Fruit fly (Drosophila melanogaster) whole organism, embryonic: ENCODE data around the gene CG15365.

Experiments
- Adf1 ChIP-seq: fragments of 200-800 bp; sonication (Bioruptor generic); IDR thresholded peaks from 2 replicates; pipeline ENCODE4 v1.3.6; 2022; ENCODE audit warnings: missing biosample characterization, missing genetic modification characterization
- Asciz ChIP-seq: fragments of 200-800 bp; sonication (Bioruptor generic); optimal IDR thresholded peaks from 2 replicates; lab custom pipeline; 2017; ENCODE audit warnings: missing biosample characterization, mild to moderate bottlenecking, missing genetic modification characterization, missing genetic modification reagents
- CG10462 ChIP-seq: fragments of 200-800 bp; sonication (Bioruptor generic); optimal IDR thresholded peaks from 2 replicates; lab custom pipeline; 2016; ENCODE audit warnings: missing biosample characterization, missing genetic modification characterization
- CG11696 ChIP-seq: fragments of 200-800 bp; sonication (Bioruptor generic); IDR thresholded peaks from 2 replicates; pipeline ENCODE4 v1.3.6; 2022; ENCODE audit warnings: missing biosample characterization, missing genetic modification characterization
- CG1603 ChIP-seq: fragments of 200-800 bp; sonication (Bioruptor generic); optimal IDR thresholded peaks from 2 replicates; lab custom pipeline; 2019; ENCODE audit warnings: missing biosample characterization, mild to moderate bottlenecking, missing genetic modification characterization, moderate library complexity
- CG16779 ChIP-seq: fragments of 200-800 bp; sonication (Bioruptor generic); IDR thresholded peaks from 2 replicates; pipeline ENCODE4 v1.3.6; 2022; ENCODE audit warnings: missing biosample characterization, missing genetic modification characterization
- CG18476 ChIP-seq: fragments of 200-800 bp; sonication (Bioruptor generic); optimal IDR thresholded peaks from 2 replicates; lab custom pipeline; 2016; ENCODE audit warnings: missing biosample characterization, mild to moderate bottlenecking, missing genetic modification characterization
- CG2199 ChIP-seq: fragments of 200-800 bp; sonication (Bioruptor generic); IDR thresholded peaks from 3 replicates; pipeline ENCODE4 v1.3.6; 2022; ENCODE audit warnings: missing biosample characterization, missing genetic modification characterization
- CG31365 ChIP-seq: fragments of 200-800 bp; sonication (Bioruptor generic); optimal IDR thresholded peaks from 2 replicates; lab custom pipeline; 2018; ENCODE audit warnings: missing biosample characterization, mild to moderate bottlenecking, missing genetic modification characterization
- CG31441 ChIP-seq: fragments of 200-800 bp; sonication (Bioruptor generic); IDR thresholded peaks from 2 replicates; pipeline ENCODE4 v1.3.6; 2022; ENCODE audit warnings: missing biosample characterization, missing genetic modification characterization
- CG32532 ChIP-seq: fragments of 200-800 bp; sonication (Bioruptor generic); IDR thresholded peaks from 2 replicates; pipeline ENCODE4 v1.3.6; 2022; ENCODE audit warnings: missing biosample characterization, missing genetic modification characterization
- CG32772 ChIP-seq: fragments of 200-800 bp; sonication (Bioruptor generic); IDR thresholded peaks from 2 replicates; pipeline ENCODE4 v1.3.6; 2022; ENCODE audit warnings: missing biosample characterization, missing genetic modification characterization
- CG3847 ChIP-seq: fragments of 200-800 bp; sonication (Bioruptor generic); IDR thresholded peaks from 2 replicates; pipeline ENCODE4 v1.3.6; 2022; ENCODE audit warnings: missing biosample characterization, missing genetic modification characterization
- CG4360 ChIP-seq: fragments of 200-800 bp; sonication (Bioruptor generic); IDR thresholded peaks from 2 replicates; pipeline ENCODE4 v1.3.6; 2022; ENCODE audit warnings: missing biosample characterization, missing genetic modification characterization
- CG5953 ChIP-seq: fragments of 200-800 bp; sonication (Bioruptor generic); IDR thresholded peaks from 2 replicates; pipeline ENCODE4 v1.3.6; 2022; ENCODE audit warnings: missing biosample characterization, missing genetic modification characterization
- CG6791 ChIP-seq: fragments of 200-800 bp; sonication (Bioruptor generic); IDR thresholded peaks from 3 replicates; pipeline ENCODE4 v1.3.6; 2022; ENCODE audit warnings: missing biosample characterization, missing genetic modification characterization; ENCODE audit not compliant: partially characterized antibody
- CG6813 ChIP-seq: fragments of 200-800 bp; sonication (Bioruptor generic); optimal IDR thresholded peaks from 2 replicates; lab custom pipeline; 2017; ENCODE audit warnings: missing biosample characterization, missing genetic modification characterization, mild to moderate bottlenecking, moderate library complexity, missing genetic modification reagents
- CG8281 ChIP-seq: fragments of 200-800 bp; sonication (Bioruptor generic); optimal IDR thresholded peaks from 2 replicates; lab custom pipeline; 2018; ENCODE audit warnings: missing biosample characterization, mild to moderate bottlenecking, missing genetic modification characterization, moderate library complexity
- Drgx ChIP-seq: fragments of 200-800 bp; sonication (Bioruptor generic); IDR thresholded peaks from 2 replicates; pipeline ENCODE4 v1.3.6; 2022; ENCODE audit warnings: missing biosample characterization, missing genetic modification characterization
- E2f1 ChIP-seq: fragments of 200-800 bp; sonication (Bioruptor generic); IDR thresholded peaks from 2 replicates; pipeline ENCODE4 v1.3.6; 2022; ENCODE audit warnings: missing biosample characterization, missing genetic modification characterization
- Hey ChIP-seq: fragments of 200-800 bp; sonication (Bioruptor generic); optimal IDR thresholded peaks from 3 replicates; lab custom pipeline; 2018; ENCODE audit warnings: missing biosample characterization, mild to moderate bottlenecking, missing genetic modification characterization
- Hmx ChIP-seq: fragments of 200-800 bp; sonication (Bioruptor generic); optimal IDR thresholded peaks from 2 replicates; lab custom pipeline; 2016; ENCODE audit warnings: missing biosample characterization, missing genetic modification characterization
- Hr3 ChIP-seq: fragments of 200-800 bp; sonication (Bioruptor generic); optimal IDR thresholded peaks from 3 replicates; lab custom pipeline; 2016; ENCODE audit warnings: missing biosample characterization, missing genetic modification characterization
- Max ChIP-seq: fragments of 200-800 bp; sonication (Bioruptor generic); optimal IDR thresholded peaks from 2 replicates; lab custom pipeline; 2016; ENCODE audit warnings: missing biosample characterization, mild to moderate bottlenecking, missing genetic modification characterization
- NC2α ChIP-seq: fragments of 200-800 bp; sonication (Bioruptor generic); optimal IDR thresholded peaks from 2 replicates; lab custom pipeline; 2016; ENCODE audit warnings: missing biosample characterization, missing genetic modification characterization
- Nf-YB ChIP-seq: fragments of 200-800 bp; sonication (Bioruptor generic); optimal IDR thresholded peaks from 3 replicates; lab custom pipeline; 2019; ENCODE audit warnings: missing biosample characterization, mild to moderate bottlenecking, missing genetic modification characterization, moderate library complexity
- Oli ChIP-seq: fragments of 200-800 bp; sonication (Bioruptor generic); optimal IDR thresholded peaks from 2 replicates; lab custom pipeline; 2018; ENCODE audit warnings: missing biosample characterization, mild to moderate bottlenecking, missing genetic modification characterization, moderate library complexity
- Spps ChIP-seq: fragments of 200-800 bp; sonication (Bioruptor generic); optimal IDR thresholded peaks from 2 replicates; lab custom pipeline; 2018; ENCODE audit warnings: missing biosample characterization, mild to moderate bottlenecking, missing genetic modification characterization
- Xbp1 ChIP-seq: fragments of 200-800 bp; sonication (Bioruptor generic); optimal IDR thresholded peaks from 3 replicates; lab custom pipeline; 2016; ENCODE audit warnings: missing biosample characterization, mild to moderate bottlenecking, missing genetic modification characterization
- abd-A ChIP-seq: fragments of 200-800 bp; sonication (Bioruptor generic); optimal IDR thresholded peaks from 3 replicates; lab custom pipeline; 2019; ENCODE audit warnings: missing biosample characterization, mild to moderate bottlenecking, missing genetic modification characterization, moderate library complexity
- ap ChIP-seq: fragments of 200-800 bp; sonication (Bioruptor generic); IDR thresholded peaks from 2 replicates; pipeline ENCODE4 v1.3.6; 2022; ENCODE audit warnings: missing biosample characterization, missing genetic modification characterization
- az2 ChIP-seq: fragments of 200-800 bp; sonication (Bioruptor generic); optimal IDR thresholded peaks from 3 replicates; lab custom pipeline; 2016; ENCODE audit warnings: missing biosample characterization, missing genetic modification characterization
- bbx ChIP-seq: fragments of 200-800 bp; sonication (Bioruptor generic); IDR thresholded peaks from 2 replicates; pipeline ENCODE4 v1.3.6; 2022; ENCODE audit warnings: missing biosample characterization, missing genetic modification characterization; ENCODE audit not compliant: partially characterized antibody
- bsh ChIP-seq, 2 experiments: fragments of 200-800 bp; sonication (Bioruptor generic); optimal IDR thresholded peaks; 2 replicates each; lab custom pipeline; 2017 to 2018; ENCODE audit warnings: mild to moderate bottlenecking in 2 of 2, missing biosample characterization in 2 of 2, missing genetic modification characterization in 2 of 2, moderate library complexity in 1 of 2
- cad ChIP-seq: fragments of >200 bp; optimal IDR thresholded peaks from 2 replicates; lab custom pipeline; 2017; ENCODE audit warnings: missing biosample characterization, missing genetic modification characterization
- ci ChIP-seq: fragments of 200-800 bp; sonication (Bioruptor generic); IDR thresholded peaks from 3 replicates; pipeline ENCODE4 v1.3.6; 2022; ENCODE audit warnings: missing biosample characterization, missing genetic modification characterization
- crp ChIP-seq, 2 experiments: fragments of 200-800 bp; sonication (Bioruptor generic); optimal IDR thresholded peaks; 2 replicates in 1 of 2; 3 replicates in 1 of 2; lab custom pipeline; 2017; ENCODE audit warnings: missing biosample characterization in 2 of 2, missing genetic modification characterization in 2 of 2, mild to moderate bottlenecking in 1 of 2, moderate library complexity in 1 of 2
- dm ChIP-seq: fragments of 200-800 bp; sonication (Bioruptor generic); optimal IDR thresholded peaks from 3 replicates; lab custom pipeline; 2016; ENCODE audit warnings: missing biosample characterization, missing genetic modification characterization
- dysf ChIP-seq: fragments of 200-800 bp; sonication (Bioruptor generic); IDR thresholded peaks from 3 replicates; pipeline ENCODE4 v1.3.6; 2022; ENCODE audit warnings: missing biosample characterization, missing genetic modification characterization
- gce ChIP-seq: fragments of 200-800 bp; sonication (Bioruptor generic); IDR thresholded peaks from 3 replicates; pipeline ENCODE4 v1.3.6; 2022; ENCODE audit warnings: missing biosample characterization, missing genetic modification characterization
- ind ChIP-seq: fragments of 200-800 bp; sonication (Bioruptor generic); optimal IDR thresholded peaks from 3 replicates; lab custom pipeline; 2016; ENCODE audit warnings: missing biosample characterization, missing genetic modification characterization
- insv ChIP-seq, 2 experiments: fragments of 200-800 bp; sonication (Bioruptor generic); optimal IDR thresholded peaks; 3 replicates each; lab custom pipeline; 2016 to 2018; ENCODE audit warnings: missing biosample characterization in 2 of 2, missing genetic modification characterization in 2 of 2
- lilli ChIP-seq: fragments of 200-800 bp; sonication (Bioruptor generic); optimal IDR thresholded peaks from 3 replicates; lab custom pipeline; 2016; ENCODE audit warnings: missing biosample characterization, missing genetic modification characterization
- p53 ChIP-seq: fragments of 200-800 bp; sonication (Bioruptor generic); optimal IDR thresholded peaks from 2 replicates; lab custom pipeline; 2016; ENCODE audit warnings: missing biosample characterization, missing genetic modification characterization
- pho ChIP-seq: fragments of 200-800 bp; sonication (Bioruptor generic); optimal IDR thresholded peaks from 2 replicates; lab custom pipeline; 2016; ENCODE audit warnings: missing biosample characterization, missing genetic modification characterization
- salm ChIP-seq: fragments of 200-800 bp; sonication (Bioruptor generic); optimal IDR thresholded peaks from 2 replicates; lab custom pipeline; 2018; ENCODE audit warnings: missing biosample characterization, mild to moderate bottlenecking, missing genetic modification characterization
- sc ChIP-seq, 3 experiments: fragments of >200 bp in 2 of 3; fragments of 200-800 bp in 1 of 3; sonication (Bioruptor generic) in 1 of 3; optimal IDR thresholded peaks; 2 replicates in 2 of 3; 3 replicates in 1 of 3; lab custom pipeline; 2017; ENCODE audit warnings: mild to moderate bottlenecking in 1 of 3, missing biosample characterization in 1 of 3, missing genetic modification characterization in 1 of 3, missing genetic modification reagents in 1 of 3
- ssp ChIP-seq: fragments of 200-800 bp; sonication (Bioruptor generic); IDR thresholded peaks from 2 replicates; pipeline ENCODE4 v1.3.6; 2022; ENCODE audit warnings: missing biosample characterization, missing genetic modification characterization
- stc ChIP-seq: fragments of 200-800 bp; sonication (Bioruptor generic); IDR thresholded peaks from 2 replicates; pipeline ENCODE4 v1.3.6; 2022; ENCODE audit warnings: missing biosample characterization, missing genetic modification characterization
- tio ChIP-seq: fragments of 200-800 bp; sonication (Bioruptor generic); optimal IDR thresholded peaks from 2 replicates; lab custom pipeline; 2017; ENCODE audit warnings: missing biosample characterization, missing genetic modification characterization, inconsistent platforms
- trem ChIP-seq: fragments of 200-800 bp; optimal IDR thresholded peaks from 3 replicates; lab custom pipeline; 2019; ENCODE audit warnings: missing biosample characterization, mild to moderate bottlenecking, missing genetic modification characterization, moderate library complexity

Gene CG15365

dm6 chrX:9068822-9069221 is 1.0 kb upstream of the CG15365 start (continued):
- no peak for TF ChIP-seq CG6813 (GFP tag; lab: Kevin White, UChicago)
- no peak for TF ChIP-seq Hey
- TF ChIP-seq CG6791 (GFP tag; lab: Robert Waterston, UW) = no peak
- no peak for TF ChIP-seq CG10462 (GFP tag; lab: Kevin White, UChicago)
- peak; percentile 77 for TF ChIP-seq Drgx
- no peak for TF ChIP-seq bbx (GFP tag; lab: Robert Waterston, UW)
- TF ChIP-seq dysf (GFP tag; lab: Robert Waterston, UW) = peak; percentile 43; the same call in 2 of the 3 replicates
- peak; percentile 40 for TF ChIP-seq CG1603 (tag; lab: Kevin White, UChicago)
- no peak for TF ChIP-seq trem (tag; lab: Kevin White, UChicago)
- TF ChIP-seq insv (GFP tag; optimal IDR thresholded peaks at IDR 0.05; lab: Kevin White, UChicago) = no peak
- no peak for TF ChIP-seq cad (GFP tag; lab: Kevin White, UChicago)
- TF ChIP-seq Max (GFP tag; lab: Kevin White, UChicago) = no peak
- TF ChIP-seq p53 (GFP tag; lab: Kevin White, UChicago) = no peak
- TF ChIP-seq pho (GFP tag; lab: Kevin White, UChicago) = no peak
- TF ChIP-seq abd-A (tag; lab: Kevin White, UChicago) = no peak
- TF ChIP-seq Oli (tag; lab: Kevin White, UChicago) = no peak
- no peak for TF ChIP-seq Hr3 (GFP tag; lab: Kevin White, UChicago)
- TF ChIP-seq bsh (GFP tag; optimal IDR thresholded peaks at IDR 0.05; lab: Kevin White, UChicago) = peak in 1 of 2 experiments; percentile 34
- no peak for TF ChIP-seq CG5953 (GFP tag; lab: Robert Waterston, UW)
- TF ChIP-seq CG32532 (GFP tag; lab: Robert Waterston, UW) = peak; percentile 38; the same call in 1 of the 2 replicates
- TF ChIP-seq gce (GFP tag; lab: Robert Waterston, UW) = no peak
- TF ChIP-seq CG3847 (GFP tag; lab: Robert Waterston, UW) = no peak
- TF ChIP-seq Spps (tag; lab: Kevin White, UChicago) = no peak
- TF ChIP-seq CG2199 = no peak
- TF ChIP-seq az2 (GFP tag; lab: Kevin White, UChicago) = no peak
- TF ChIP-seq E2f1 (GFP tag; lab: Robert Waterston, UW) = peak; percentile 34; the same call in 1 of the 2 replicates
- no peak for TF ChIP-seq CG4360 (GFP tag; lab: Robert Waterston, UW)
- no peak for TF ChIP-seq CG32772 (GFP tag; lab: Robert Waterston, UW)
- TF ChIP-seq Nf-YB = no peak
- no peak for TF ChIP-seq ssp (GFP tag; lab: Robert Waterston, UW)
- TF ChIP-seq ind (GFP tag; lab: Kevin White, UChicago) = no peak
- no peak for TF ChIP-seq stc (GFP tag; lab: Robert Waterston, UW)
- TF ChIP-seq salm (tag; lab: Kevin White, UChicago) = no peak
- no peak for TF ChIP-seq CG31365
- TF ChIP-seq CG11696 (GFP tag; lab: Robert Waterston, UW) = no peak
- TF ChIP-seq crp (GFP tag; optimal IDR thresholded peaks at IDR 0.05; lab: Kevin White, UChicago) = no peak
- TF ChIP-seq dm (GFP tag; lab: Kevin White, UChicago) = no peak
- no peak for TF ChIP-seq tio (GFP tag; lab: Kevin White, UChicago)
- no peak for TF ChIP-seq CG18476
- TF ChIP-seq NC2α (GFP tag; lab: Kevin White, UChicago) = no peak
- TF ChIP-seq sc (optimal IDR thresholded peaks at IDR 0.05; lab: Kevin White, UChicago) = no peak
- no peak for TF ChIP-seq sc (GFP tag; optimal IDR thresholded peaks at IDR 0.05; lab: Kevin White, UChicago)
- TF ChIP-seq Adf1 (GFP tag; lab: Robert Waterston, UW) = no peak
- no peak for TF ChIP-seq CG31441 (GFP tag; lab: Robert Waterston, UW)
- peak; percentile 7 for TF ChIP-seq lilli (GFP tag; lab: Kevin White, UChicago)
- no peak for TF ChIP-seq Asciz (GFP tag; lab: Kevin White, UChicago)
- no peak for TF ChIP-seq Hmx (GFP tag; lab: Kevin White, UChicago)
- no peak for TF ChIP-seq ap (GFP tag; lab: Robert Waterston, UW)
- 0 out of 2 replicates have a peak, but pooled peaks have one; percentile 4 for TF ChIP-seq CG16779
- 0 out of 3 replicates have a peak, but pooled peaks have one; percentile 31 for TF ChIP-seq ci
- no peak for TF ChIP-seq Xbp1 (GFP tag; lab: Kevin White, UChicago)
- no peak for TF ChIP-seq CG8281 (tag; lab: Kevin White, UChicago)
